Worm (Caenorhabditis elegans): Measurements from ENCODE around the gene duxl-1.

DNA sequence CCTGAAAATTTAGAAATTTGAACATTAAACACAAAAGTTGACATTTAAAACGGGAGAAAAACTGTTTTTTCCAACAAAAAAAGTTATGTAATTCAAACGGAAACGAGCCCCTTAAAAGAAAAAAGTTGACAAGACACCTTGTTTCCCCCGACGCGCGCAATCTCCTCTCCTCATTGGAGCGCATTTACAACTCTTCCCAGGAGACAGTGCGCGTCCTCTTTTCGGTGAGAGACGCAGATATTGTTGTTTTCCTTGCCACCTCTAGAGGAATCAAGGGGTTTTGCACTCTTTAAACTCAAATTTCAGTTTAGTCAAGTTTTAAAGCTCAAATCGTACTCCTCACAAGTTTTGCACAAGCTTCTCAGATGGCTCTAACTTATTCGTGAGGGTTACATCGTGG lies 32.4 kb downstream of the duxl-1 start, which contains the start of gene F58E1.13:
- no peak for TF ChIP-seq pha-4 (tag; optimal IDR thresholded peaks at IDR 0.05)
- TF ChIP-seq ztf-16 (tag; optimal IDR thresholded peaks at IDR 0.05): no peak
- no peak for TF ChIP-seq ceh-6 (GFP tag; optimal IDR thresholded peaks at IDR 0.05)
- TF ChIP-seq F13H6.1 (tag; optimal IDR thresholded peaks at IDR 0.05): no peak
- TF ChIP-seq unc-42 (tag; optimal IDR thresholded peaks at IDR 0.05): no peak
- no peak for TF ChIP-seq nhr-11 (tag; optimal IDR thresholded peaks at IDR 0.05)
- no peak for TF ChIP-seq hlh-30 (tag; optimal IDR thresholded peaks at IDR 0.05; ENCODE audit: insufficient read depth)
